Worm (Caenorhabditis elegans) whole organism, midembryonic: ENCODE measurements around the gene C10E2.2.

Experiments
- flt-1 ChIP-seq: fragments of 200-800 bp; sonication (Bioruptor generic); IDR thresholded peaks from 2 replicates; pipeline ENCODE4 v1.3.6; 2022; ENCODE audit warnings: missing genetic modification characterization, missing compliant biosample characterization
- klf-2 ChIP-seq: fragments of 200-800 bp; sonication (Bioruptor generic); conservative IDR thresholded peaks from 2 replicates; pipeline ENCODE4 v1.3.6; 2022; ENCODE audit warnings: missing genetic modification reagents, missing genetic modification characterization, missing compliant biosample characterization
- med-1 ChIP-seq: sonication (generic microtip); optimal IDR thresholded peaks from 2 replicates; lab custom pipeline; 2017; ENCODE audit warnings: missing genetic modification characterization, mild to moderate bottlenecking, missing compliant biosample characterization, antibody characterized with exemption, missing genetic modification reagents; ENCODE audit not compliant: insufficient read depth

DNA sequence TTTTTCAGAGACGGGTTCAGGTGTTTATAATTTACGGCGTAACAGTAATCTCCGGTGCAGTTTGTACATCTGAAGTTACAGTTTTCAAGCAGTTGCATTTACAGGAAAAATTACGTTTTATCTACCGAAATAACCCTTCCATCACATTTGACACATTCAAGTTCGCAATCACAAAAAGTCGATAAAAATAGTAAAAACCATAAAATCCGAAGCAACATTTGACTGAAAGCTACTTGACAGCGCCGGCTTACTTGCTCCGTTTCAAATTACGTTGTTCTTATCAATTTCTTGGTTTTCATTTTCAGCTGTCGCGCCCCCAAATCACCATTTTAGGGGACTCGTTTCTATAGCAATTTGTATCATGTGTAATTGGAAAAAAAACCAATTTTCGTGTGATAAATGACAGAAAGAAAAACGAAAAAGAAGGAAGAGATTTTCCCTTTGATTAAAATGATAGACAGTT lies 37.8 kb downstream of the C10E2.2 start, which contains the start of gene T01C8.3:
- TF ChIP-seq flt-1 (GFP tag; lab: Robert Waterston, UW) (no peak), med-1 (no peak), klf-2 (GFP tag; lab: Robert Waterston, UW) (no peak)
